Worm (Caenorhabditis elegans) whole organism, early embryonic: ENCODE results near the gene cnnm-3.

Experiments used
- B0310.2 ChIP-seq: sonication (generic microtip); optimal IDR thresholded peaks from 2 replicates; lab custom pipeline; 2016; ENCODE audit warnings: mild to moderate bottlenecking, missing genetic modification characterization, missing compliant biosample characterization
- F13C5.2 ChIP-seq: sonication (generic microtip); optimal IDR thresholded peaks from 2 replicates; lab custom pipeline; 2017; ENCODE audit warnings: mild to moderate bottlenecking, missing genetic modification characterization, inconsistent platforms, missing compliant biosample characterization
- ama-1 ChIP-seq: fragments of 150-350 bp; optimal IDR thresholded peaks from 2 replicates; lab custom pipeline; 2014
- ceh-13 ChIP-seq: fragments of 200-800 bp; sonication (Bioruptor generic); optimal IDR thresholded peaks from 2 replicates; lab custom pipeline; 2018; ENCODE audit warnings: mild to moderate bottlenecking, missing genetic modification characterization, missing compliant biosample characterization
- flt-1 ChIP-seq: fragments of 200-800 bp; sonication (Bioruptor generic); IDR thresholded peaks from 2 replicates; pipeline ENCODE4 v1.3.6; 2022; ENCODE audit warnings: missing genetic modification characterization, missing compliant biosample characterization
- hmbx-1 ChIP-seq: sonication (generic microtip); optimal IDR thresholded peaks from 2 replicates; lab custom pipeline; 2016; ENCODE audit warnings: mild to moderate bottlenecking, missing genetic modification characterization, missing compliant biosample characterization
- hnd-1 ChIP-seq: sonication (generic microtip); optimal IDR thresholded peaks from 2 replicates; lab custom pipeline; 2016; ENCODE audit warnings: missing genetic modification characterization, missing compliant biosample characterization
- pes-1 ChIP-seq: fragments of 200-800 bp; sonication (Bioruptor generic); IDR thresholded peaks from 2 replicates; pipeline ENCODE4 v1.3.6; 2022; ENCODE audit warnings: missing genetic modification reagents, missing genetic modification characterization, missing compliant biosample characterization
- scrt-1 ChIP-seq: fragments of 200-800 bp; sonication (Bioruptor generic); IDR thresholded peaks from 2 replicates; pipeline ENCODE4 v1.3.6; 2022; ENCODE audit warnings: missing genetic modification characterization, missing compliant biosample characterization
- sea-1 ChIP-seq: fragments of 200-800 bp; sonication (Bioruptor generic); conservative IDR thresholded peaks from 2 replicates; pipeline ENCODE4 v1.3.6; 2022; ENCODE audit warnings: missing genetic modification characterization, missing compliant biosample characterization
- tbx-11 ChIP-seq: fragments of 200-800 bp; sonication (Bioruptor generic); IDR thresholded peaks from 2 replicates; pipeline ENCODE4 v1.3.6; 2022; ENCODE audit warnings: missing genetic modification characterization, missing compliant biosample characterization
- tbx-37 ChIP-seq: fragments of 200-800 bp; sonication (Bioruptor generic); conservative IDR thresholded peaks from 2 replicates; pipeline ENCODE4 v1.3.6; 2022; ENCODE audit warnings: missing genetic modification reagents, missing genetic modification characterization, missing compliant biosample characterization
- tra-4 ChIP-seq: sonication (generic microtip); optimal IDR thresholded peaks from 2 replicates; lab custom pipeline; 2017; ENCODE audit warnings: missing genetic modification characterization, missing compliant biosample characterization

DNA sequence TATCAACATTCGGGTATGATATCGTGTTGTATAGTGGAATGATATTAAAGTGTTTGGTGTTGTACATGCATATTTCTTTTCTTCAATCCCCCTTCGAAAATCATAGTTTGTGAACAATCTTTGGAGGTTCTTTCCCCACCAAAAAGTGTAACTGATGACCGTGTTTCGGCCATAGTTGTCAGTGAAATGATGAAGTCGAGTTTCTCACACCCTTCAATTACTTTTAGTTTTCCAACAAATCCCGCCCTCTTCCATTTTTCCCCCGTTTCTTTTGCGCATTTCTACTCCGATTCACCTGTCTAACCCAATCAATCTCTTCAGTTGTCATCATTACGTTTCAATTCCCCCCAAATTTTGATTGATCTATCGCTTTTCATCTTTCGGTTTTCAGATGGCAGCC, 20.5 kb downstream of the cnnm-3 start:
- TF ChIP-seq tbx-11 (GFP tag; lab: Robert Waterston, UW) (no peak), pes-1 (GFP tag; lab: Robert Waterston, UW) (no peak), ama-1 (lab: Kevin White, UChicago) (no peak), tra-4 (tag; lab: Kevin White, UChicago) (no peak), tbx-37 (no peak), B0310.2 (no peak), ceh-13 (GFP tag; lab: Kevin White, UChicago) (no peak), flt-1 (GFP tag; lab: Robert Waterston, UW) (no peak), hnd-1 (tag; lab: Kevin White, UChicago) (no peak), hmbx-1 (tag; lab: Kevin White, UChicago) (no peak), F13C5.2 (no peak), scrt-1 (GFP tag; lab: Robert Waterston, UW) (no peak), sea-1 (no peak)
